Worm (Caenorhabditis elegans) whole organism, midembryonic: ENCODE data around the gene nas-21.

Source experiments
- T22C8.4 ChIP-seq: fragments of 200-800 bp; sonication (Bioruptor generic); IDR thresholded peaks from 2 replicates; pipeline ENCODE4 v1.3.6; 2022; ENCODE audit warnings: missing genetic modification characterization, missing compliant biosample characterization
- cog-1 ChIP-seq: sonication (generic microtip); optimal IDR thresholded peaks from 2 replicates; lab custom pipeline; 2016; ENCODE audit warnings: missing genetic modification characterization, missing compliant biosample characterization
- flt-1 ChIP-seq: fragments of 200-800 bp; sonication (Bioruptor generic); IDR thresholded peaks from 2 replicates; pipeline ENCODE4 v1.3.6; 2022; ENCODE audit warnings: missing genetic modification characterization, missing compliant biosample characterization
- klf-2 ChIP-seq: fragments of 200-800 bp; sonication (Bioruptor generic); conservative IDR thresholded peaks from 2 replicates; pipeline ENCODE4 v1.3.6; 2022; ENCODE audit warnings: missing genetic modification reagents, missing genetic modification characterization, missing compliant biosample characterization
- med-1 ChIP-seq: sonication (generic microtip); optimal IDR thresholded peaks from 2 replicates; lab custom pipeline; 2017; ENCODE audit warnings: missing genetic modification characterization, mild to moderate bottlenecking, missing compliant biosample characterization, antibody characterized with exemption, missing genetic modification reagents; ENCODE audit not compliant: insufficient read depth
- ref-1 ChIP-seq: fragments of 200-800 bp; sonication (Bioruptor generic); conservative IDR thresholded peaks from 2 replicates; pipeline ENCODE4 v1.3.6; 2022; ENCODE audit warnings: missing genetic modification reagents, missing genetic modification characterization, missing compliant biosample characterization
- tab-1 ChIP-seq: fragments of 200-800 bp; sonication (Bioruptor generic); IDR thresholded peaks from 2 replicates; pipeline ENCODE4 v1.3.6; 2022; ENCODE audit warnings: missing genetic modification characterization, missing compliant biosample characterization
- ztf-23 ChIP-seq: fragments of 200-800 bp; sonication (Bioruptor generic); IDR thresholded peaks from 2 replicates; pipeline ENCODE4 v1.3.6; 2022; ENCODE audit warnings: missing genetic modification reagents, missing genetic modification characterization, missing compliant biosample characterization
- ztf-29 ChIP-seq: fragments of 200-800 bp; sonication (Bioruptor generic); IDR thresholded peaks from 2 replicates; pipeline ENCODE4 v1.3.6; 2022; ENCODE audit warnings: missing genetic modification reagents, missing genetic modification characterization, missing compliant biosample characterization

Gene nas-21

ce11 chrV:11514677-11515076 is 42.3 kb downstream of the nas-21 start, which contains the start of gene C55A6.6:
Gene C55A6.6, minus strand, starts transcription at chrV:11514737.
- TF ChIP-seq cog-1 (tag; lab: Kevin White, UChicago): no peak
- TF ChIP-seq ztf-29: no peak

ce11 chrV:11515145-11515544 is 42.8 kb downstream of the nas-21 start:
- TF ChIP-seq ref-1 (GFP tag; lab: Robert Waterston, UW) (no peak), klf-2 (no peak), tab-1 (GFP tag; lab: Robert Waterston, UW) (no peak), flt-1 (GFP tag; lab: Robert Waterston, UW) (no peak), med-1 (no peak), cog-1 (tag; lab: Kevin White, UChicago) (no peak), ztf-29 (no peak), T22C8.4 (GFP tag; lab: Robert Waterston, UW) (no peak), ztf-23 (GFP tag; lab: Robert Waterston, UW) (no peak)

DNA sequence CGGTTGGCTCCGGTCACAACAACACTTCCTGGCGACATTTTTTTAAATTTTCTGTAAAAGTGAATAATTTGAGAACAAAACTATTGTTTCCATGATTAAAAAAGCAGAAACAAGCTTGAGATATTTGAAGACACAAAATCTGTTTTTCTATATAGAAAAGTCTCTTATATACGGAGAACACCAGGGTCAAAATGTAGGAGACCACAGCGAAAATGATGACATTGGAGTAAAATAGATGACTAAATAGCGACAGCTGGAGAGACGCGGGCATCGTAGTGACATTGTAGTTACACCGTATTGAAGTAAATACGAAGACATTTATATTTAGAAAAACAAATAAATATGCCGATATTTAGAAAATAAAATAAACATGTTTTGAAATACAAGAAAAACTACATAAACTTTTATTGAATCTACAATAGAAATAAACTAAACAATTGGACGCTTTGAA is 43.8 kb downstream of the nas-21 start, which contains the start of gene sdz-8:
sdz-8 (minus strand) TSS at position 51 of the 451 bp plus-strand sequence.
- TF ChIP-seq flt-1 (GFP tag; lab: Robert Waterston, UW): no peak
- TF ChIP-seq tab-1 (GFP tag; lab: Robert Waterston, UW): no peak
- TF ChIP-seq med-1: no peak
- TF ChIP-seq T22C8.4 (GFP tag; lab: Robert Waterston, UW): no peak
- TF ChIP-seq ref-1 (GFP tag; lab: Robert Waterston, UW): no peak
- TF ChIP-seq cog-1 (tag; lab: Kevin White, UChicago): no peak
- TF ChIP-seq ztf-23 (GFP tag; lab: Robert Waterston, UW): no peak
- TF ChIP-seq ztf-29: no peak
- no peak for TF ChIP-seq klf-2

DNA sequence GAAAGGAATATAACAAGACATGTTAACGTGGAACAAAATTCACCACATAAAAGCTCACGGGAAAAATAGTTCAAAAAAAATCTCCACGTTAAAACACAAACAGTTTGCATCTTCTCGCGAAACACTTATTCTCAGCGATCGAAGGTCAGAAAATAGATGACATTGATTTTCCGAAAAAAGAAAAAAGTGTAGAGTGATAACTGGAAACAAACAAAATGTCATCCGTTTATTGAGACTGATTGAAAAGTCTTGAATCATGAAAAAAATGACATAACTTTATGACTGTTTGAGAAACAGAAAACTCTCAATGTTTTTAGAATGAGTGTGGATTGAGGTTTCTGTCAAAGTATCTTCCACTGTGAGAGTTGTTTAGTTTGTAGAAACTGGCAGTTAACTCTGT is 45.4 kb downstream of the nas-21 start, which contains the start of gene C55A6.4:
C55A6.4 (minus strand) TSS at position 101 of the 400 bp plus-strand sequence.
- TF ChIP-seq T22C8.4 (GFP tag; lab: Robert Waterston, UW): no peak
- no peak for TF ChIP-seq ztf-29
- no peak for TF ChIP-seq ztf-23 (GFP tag; lab: Robert Waterston, UW)
- TF ChIP-seq ref-1 (GFP tag; lab: Robert Waterston, UW): no peak
- no peak for TF ChIP-seq klf-2
- TF ChIP-seq cog-1 (tag; lab: Kevin White, UChicago): no peak
- no peak for TF ChIP-seq med-1
- TF ChIP-seq flt-1 (GFP tag; lab: Robert Waterston, UW): no peak

DNA sequence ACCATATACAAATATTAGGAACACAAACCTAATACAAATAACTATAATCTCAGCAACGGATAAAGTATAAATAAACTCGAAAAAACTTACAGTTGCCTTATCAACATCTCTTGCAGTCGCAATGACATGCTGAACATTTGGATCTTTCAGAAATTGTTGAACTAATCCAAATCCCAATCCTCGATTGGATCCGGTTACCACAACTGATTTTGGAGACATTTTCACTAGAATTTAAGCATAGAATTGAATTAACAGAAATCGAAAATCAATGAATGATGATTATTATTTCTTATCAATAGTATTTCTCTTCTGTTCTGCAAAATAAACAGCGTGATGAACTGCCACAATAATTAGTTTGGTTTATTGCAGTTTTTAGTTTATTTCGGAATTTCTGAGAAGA is 47.9 kb downstream of the nas-21 start, which contains the start of the genes C55A6.11 and C55A6.7:
C55A6.11 (plus strand) TSS at position 301 of the 400 bp plus-strand sequence.
C55A6.7 (minus strand) TSS at position 316 of the 400 bp plus-strand sequence.
- no peak for TF ChIP-seq tab-1 (GFP tag; lab: Robert Waterston, UW)
- TF ChIP-seq ref-1 (GFP tag; lab: Robert Waterston, UW): no peak
- TF ChIP-seq ztf-29: no peak
- TF ChIP-seq med-1: no peak
- TF ChIP-seq cog-1 (tag; lab: Kevin White, UChicago): no peak
- no peak for TF ChIP-seq flt-1 (GFP tag; lab: Robert Waterston, UW)
- no peak for TF ChIP-seq T22C8.4 (GFP tag; lab: Robert Waterston, UW)
- no peak for TF ChIP-seq klf-2
- no peak for TF ChIP-seq ztf-23 (GFP tag; lab: Robert Waterston, UW)

DNA sequence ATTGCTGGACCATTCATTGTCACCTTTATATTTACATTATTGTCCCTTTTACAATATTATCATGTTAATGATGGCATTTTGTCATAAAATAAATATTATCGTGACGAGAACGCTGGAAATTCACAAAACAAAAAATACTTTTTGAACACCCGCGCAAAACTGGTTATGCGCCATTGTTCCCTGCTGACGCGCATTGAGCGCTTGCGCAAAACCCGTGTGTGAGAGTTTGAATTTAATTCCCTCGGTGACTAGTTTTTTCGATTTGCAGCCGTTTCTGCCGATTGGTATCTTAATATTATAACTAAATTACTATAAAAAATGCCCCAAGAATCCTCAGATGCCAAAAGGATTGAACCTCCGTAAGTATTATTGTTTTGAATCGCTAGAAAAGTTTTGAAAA is 49.1 kb downstream of the nas-21 start, which contains the start of gene pafo-1:
pafo-1 (plus strand) TSS at position 256 of the 400 bp plus-strand sequence.
- TF ChIP-seq T22C8.4 (GFP tag; lab: Robert Waterston, UW) (no peak; the same call in 1 of the 2 replicates), klf-2 (no peak), ztf-23 (GFP tag; lab: Robert Waterston, UW) (peak; percentile 78), cog-1 (tag; lab: Kevin White, UChicago) (peak; percentile 52), flt-1 (GFP tag; lab: Robert Waterston, UW) (peak; percentile 67; the same call in 1 of the 2 replicates), ref-1 (GFP tag; lab: Robert Waterston, UW) (no peak), tab-1 (GFP tag; lab: Robert Waterston, UW) (peak; percentile 30; the same call in 1 of the 2 replicates), ztf-29 (no peak), med-1 (peak; percentile 27)
